Fruit fly (Drosophila melanogaster): Measurements from ENCODE around the gene Rab19.

DNA sequence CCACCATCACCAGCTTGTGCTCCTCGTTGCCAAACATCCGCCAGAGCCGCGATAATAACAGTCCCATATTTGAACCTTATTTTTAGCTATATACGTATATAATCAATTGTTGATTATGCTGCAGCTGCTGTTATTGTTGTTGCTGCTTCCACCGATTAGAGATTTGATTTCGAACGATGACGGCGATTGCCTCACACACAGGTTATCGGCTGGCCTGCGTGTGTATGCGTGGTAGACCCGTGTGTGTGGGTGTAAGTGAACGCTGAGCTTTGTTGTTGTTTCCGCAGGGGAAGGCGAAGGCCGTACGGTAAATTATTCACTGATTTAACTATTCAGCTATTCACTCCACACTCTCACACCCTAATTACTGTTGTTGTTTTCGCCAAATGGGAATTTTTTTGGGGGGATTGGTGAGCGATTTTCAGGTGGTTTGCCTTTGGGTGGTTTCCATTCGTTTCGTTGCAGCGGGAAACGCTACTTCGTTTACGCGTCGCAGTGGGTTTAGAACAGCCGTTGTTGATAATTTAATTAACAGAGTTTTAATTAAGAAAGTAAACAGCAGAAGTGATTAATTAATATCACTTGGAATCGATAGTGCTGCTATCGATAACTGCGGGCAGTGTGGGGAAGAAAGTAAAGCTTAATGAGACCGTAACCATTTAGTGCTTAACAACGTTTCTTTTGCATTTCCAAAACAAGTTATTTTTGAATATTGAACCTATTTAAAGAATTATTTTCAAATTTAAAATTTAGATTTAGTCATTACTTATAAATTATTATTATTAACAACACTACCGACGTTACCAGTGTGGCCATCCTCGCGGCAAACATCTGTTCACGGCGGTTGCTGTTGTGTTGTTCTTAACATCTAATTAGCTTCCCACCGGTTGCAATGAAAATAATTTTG, 2.7 kb downstream of the Rab19 start, which contains the start of the genes Arl5 and CG13671:
- no peak for TF ChIP-seq CG13204 (GFP tag; optimal IDR thresholded peaks at IDR 0.05)
- TF ChIP-seq CG15710 (tag; optimal IDR thresholded peaks at IDR 0.05): peak; percentile 39
- TF ChIP-seq CG32121 (GFP tag; IDR thresholded peaks at IDR 0.05): peak; percentile 58; the same call in 1 of the 2 replicates
- peak; percentile 54 for TF ChIP-seq CG8159 (tag; optimal IDR thresholded peaks at IDR 0.05)
- TF ChIP-seq CG34367 (tag; optimal IDR thresholded peaks at IDR 0.05): no peak
- TF ChIP-seq EcR (GFP tag; optimal IDR thresholded peaks at IDR 0.05): peak; percentile 5
- TF ChIP-seq gl (tag; optimal IDR thresholded peaks at IDR 0.05): no peak
- TF ChIP-seq Pif1B (GFP tag; optimal IDR thresholded peaks at IDR 0.05): no peak
- TF ChIP-seq Pif1A (GFP tag; optimal IDR thresholded peaks at IDR 0.05): no peak
- TF ChIP-seq Snoo (tag; optimal IDR thresholded peaks at IDR 0.05): peak; percentile 53
- TF ChIP-seq CG14655 (GFP tag; optimal IDR thresholded peaks at IDR 0.05): no peak
- TF ChIP-seq CG4496 (GFP tag; IDR thresholded peaks at IDR 0.05): peak; percentile 72; the same call in 1 of the 3 replicates
- TF ChIP-seq CG10348 (GFP tag; IDR thresholded peaks at IDR 0.05): no peak
- TF ChIP-seq CG17806 (tag; optimal IDR thresholded peaks at IDR 0.05): peak; percentile 68

Data from whole organism, pupa.